Worm (Caenorhabditis elegans): ENCODE data around the gene set-5.

DNA sequence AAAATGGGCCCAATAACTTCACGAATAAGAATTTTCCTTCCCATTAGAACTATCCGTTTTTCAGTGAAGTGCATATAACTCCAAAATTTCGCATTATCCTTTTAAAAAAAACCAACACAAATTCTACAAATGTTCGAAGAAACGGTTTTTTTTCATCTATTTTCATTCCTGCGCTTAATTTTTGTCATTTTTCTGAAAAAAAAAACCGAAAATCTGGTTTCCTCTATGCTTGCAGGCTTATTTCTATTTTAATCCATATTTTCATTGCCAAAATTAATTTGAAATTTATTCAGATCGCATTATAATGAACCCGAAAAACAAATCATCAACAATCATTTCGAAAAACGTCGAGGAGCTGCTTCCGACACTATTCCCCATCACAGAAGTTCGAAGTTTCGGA lies at the start of gene set-5:
- no peak for TF ChIP-seq efl-3 (GFP tag; optimal IDR thresholded peaks at IDR 0.05)
- TF ChIP-seq skn-1 (tag; optimal IDR thresholded peaks at IDR 0.05): no peak

Measured in whole organism, L1 larva.